Fruit fly (Drosophila melanogaster) whole organism, embryonic: ENCODE results near the gene Lsp1alpha.

ENCODE experiments used
- CG1024 ChIP-seq: fragments of 200-800 bp; sonication (Bioruptor generic); IDR thresholded peaks from 2 replicates; pipeline ENCODE4 v1.3.6; 2022; ENCODE audit warnings: missing biosample characterization, missing genetic modification characterization
- CG13424 ChIP-seq: fragments of 200-800 bp; sonication (Bioruptor generic); optimal IDR thresholded peaks from 2 replicates; lab custom pipeline; 2019; ENCODE audit warnings: missing biosample characterization, mild to moderate bottlenecking, missing genetic modification characterization, moderate library complexity
- CG14667 ChIP-seq: fragments of 200-800 bp; sonication (Bioruptor generic); IDR thresholded peaks from 2 replicates; pipeline ENCODE4 v1.3.6; 2022; ENCODE audit warnings: missing biosample characterization, missing genetic modification characterization
- CG15269 ChIP-seq: fragments of 200-800 bp; sonication (Bioruptor generic); optimal IDR thresholded peaks from 2 replicates; lab custom pipeline; 2018; ENCODE audit warnings: missing biosample characterization, mild to moderate bottlenecking, missing genetic modification characterization, moderate library complexity
- CG17359 ChIP-seq: fragments of 200-800 bp; sonication (Bioruptor generic); optimal IDR thresholded peaks from 3 replicates; lab custom pipeline; 2018; ENCODE audit warnings: missing biosample characterization, mild to moderate bottlenecking, missing genetic modification characterization, moderate library complexity
- CG17612 ChIP-seq: fragments of 200-800 bp; sonication (Bioruptor generic); IDR thresholded peaks from 2 replicates; pipeline ENCODE4 v1.3.6; 2022; ENCODE audit warnings: missing biosample characterization, missing genetic modification characterization
- CG18599 ChIP-seq: fragments of 200-800 bp; sonication (Bioruptor generic); optimal IDR thresholded peaks from 3 replicates; lab custom pipeline; 2017; ENCODE audit warnings: missing biosample characterization, missing genetic modification characterization, mild to moderate bottlenecking, moderate library complexity, missing genetic modification reagents
- CG2129 ChIP-seq: fragments of 200-800 bp; sonication (Bioruptor generic); IDR thresholded peaks from 2 replicates; pipeline ENCODE4 v1.3.6; 2022; ENCODE audit warnings: missing biosample characterization, missing genetic modification characterization; ENCODE audit not compliant: partially characterized antibody
- CG30020 ChIP-seq: fragments of 200-800 bp; optimal IDR thresholded peaks from 2 replicates; lab custom pipeline; 2019; ENCODE audit warnings: missing biosample characterization, mild to moderate bottlenecking, missing genetic modification characterization, moderate library complexity
- CG30403 ChIP-seq: fragments of 200-800 bp; sonication (Bioruptor generic); optimal IDR thresholded peaks from 3 replicates; lab custom pipeline; 2016; ENCODE audit warnings: missing biosample characterization, missing genetic modification characterization
- CG31388 ChIP-seq: fragments of 200-800 bp; sonication (Bioruptor generic); optimal IDR thresholded peaks from 2 replicates; lab custom pipeline; 2016; ENCODE audit warnings: missing biosample characterization, missing genetic modification characterization
- CG3726 ChIP-seq: fragments of 200-800 bp; sonication (Bioruptor generic); IDR thresholded peaks from 3 replicates; pipeline ENCODE4, ENCODE4 v1.3.6; 2022; ENCODE audit warnings: missing biosample characterization, missing genetic modification characterization
- CG5245 ChIP-seq: fragments of 200-800 bp; sonication (Bioruptor generic); optimal IDR thresholded peaks from 3 replicates; lab custom pipeline; 2016; ENCODE audit warnings: missing biosample characterization, missing genetic modification characterization
- CG6254 ChIP-seq: fragments of 200-800 bp; sonication (Bioruptor generic); optimal IDR thresholded peaks from 3 replicates; lab custom pipeline; 2017; ENCODE audit warnings: mild to moderate bottlenecking, missing biosample characterization, missing genetic modification reagents, missing genetic modification characterization
- CG6813 ChIP-seq: fragments of 200-800 bp; sonication (Bioruptor generic); optimal IDR thresholded peaks from 2 replicates; lab custom pipeline; 2017; ENCODE audit warnings: missing biosample characterization, missing genetic modification characterization, mild to moderate bottlenecking, moderate library complexity, missing genetic modification reagents
- CG7357 ChIP-seq: fragments of 200-800 bp; sonication (Bioruptor generic); IDR thresholded peaks from 3 replicates; pipeline ENCODE4 v1.3.6; 2022; ENCODE audit warnings: missing biosample characterization, missing genetic modification characterization
- CG8388 ChIP-seq: fragments of 200-800 bp; sonication (Bioruptor generic); optimal IDR thresholded peaks from 2 replicates; lab custom pipeline; 2019; ENCODE audit warnings: missing biosample characterization, mild to moderate bottlenecking, missing genetic modification characterization, moderate library complexity
- Chrac-16 ChIP-seq: fragments of 200-800 bp; sonication (Bioruptor generic); optimal IDR thresholded peaks from 3 replicates; lab custom pipeline; 2016; ENCODE audit warnings: missing biosample characterization, missing genetic modification characterization
- CoRest ChIP-seq: fragments of 200-800 bp; sonication (Bioruptor generic); optimal IDR thresholded peaks from 3 replicates; lab custom pipeline; 2018; ENCODE audit warnings: missing biosample characterization, mild to moderate bottlenecking, missing genetic modification characterization, moderate library complexity
- HHEX ChIP-seq: fragments of 200-800 bp; sonication (Bioruptor generic); optimal IDR thresholded peaks from 3 replicates; lab custom pipeline; 2017; ENCODE audit warnings: missing biosample characterization, mild to moderate bottlenecking, missing genetic modification characterization, missing genetic modification reagents
- Hr78 ChIP-seq, 2 experiments: fragments of 200-800 bp in 1 of 2; fragments of >200 bp in 1 of 2; sonication (Bioruptor generic) in 1 of 2; optimal IDR thresholded peaks; 2 replicates each; lab custom pipeline; 2017 to 2019; ENCODE audit warnings: missing biosample characterization in 2 of 2, missing genetic modification characterization in 2 of 2, mild to moderate bottlenecking in 1 of 2, moderate library complexity in 1 of 2
- Myb ChIP-seq: fragments of 200-800 bp; sonication (Bioruptor generic); optimal IDR thresholded peaks from 2 replicates; lab custom pipeline; 2016; ENCODE audit warnings: missing biosample characterization, missing genetic modification characterization
- Optix ChIP-seq: fragments of 200-800 bp; sonication (Bioruptor generic); IDR thresholded peaks from 3 replicates; pipeline ENCODE4 v1.3.6; 2022; ENCODE audit warnings: missing biosample characterization, missing genetic modification characterization
- Poxn ChIP-seq: fragments of 200-800 bp; sonication (Bioruptor generic); IDR thresholded peaks from 2 replicates; pipeline ENCODE4 v1.3.6; 2022; ENCODE audit warnings: missing biosample characterization, missing genetic modification characterization
- br ChIP-seq: fragments of >200 bp; optimal IDR thresholded peaks from 2 replicates; lab custom pipeline; 2017
- dmrt11E ChIP-seq: fragments of 200-800 bp; sonication (Bioruptor generic); optimal IDR thresholded peaks from 3 replicates; lab custom pipeline; 2018; ENCODE audit warnings: missing biosample characterization, mild to moderate bottlenecking, missing genetic modification characterization, moderate library complexity
- en ChIP-seq: fragments of 200-800 bp; sonication (Bioruptor generic); optimal IDR thresholded peaks from 2 replicates; lab custom pipeline; 2016; ENCODE audit warnings: missing biosample characterization, missing genetic modification characterization
- esg ChIP-seq: fragments of 200-800 bp; sonication (Bioruptor generic); conservative IDR thresholded peaks from 2 replicates; pipeline ENCODE4 v1.3.6; 2022; ENCODE audit warnings: missing biosample characterization, missing genetic modification characterization
- ewg ChIP-seq: fragments of 200-800 bp; sonication (Bioruptor generic); optimal IDR thresholded peaks from 3 replicates; lab custom pipeline; 2017; ENCODE audit warnings: mild to moderate bottlenecking, missing biosample characterization, missing genetic modification reagents, missing genetic modification characterization
- gro ChIP-seq: fragments of 200-800 bp; sonication (Bioruptor generic); optimal IDR thresholded peaks from 2 replicates; lab custom pipeline; 2016; ENCODE audit warnings: missing biosample characterization, missing genetic modification characterization
- hb ChIP-seq: fragments of 200-800 bp; sonication (Bioruptor generic); IDR thresholded peaks from 3 replicates; pipeline ENCODE4 v1.3.6; 2022; ENCODE audit warnings: missing biosample characterization, missing genetic modification characterization; ENCODE audit not compliant: partially characterized antibody
- hkb ChIP-seq, 2 experiments: fragments of 200-800 bp in 1 of 2; fragments of >200 bp in 1 of 2; sonication (Bioruptor generic) in 1 of 2; IDR thresholded peaks in 1 of 2; optimal IDR thresholded peaks in 1 of 2; 2 replicates each; pipeline versions ENCODE4 v1.3.6 to Lab custom; 2017 to 2022; ENCODE audit warnings: missing biosample characterization in 1 of 2, missing genetic modification characterization in 1 of 2
- ind ChIP-seq: fragments of 200-800 bp; sonication (Bioruptor generic); optimal IDR thresholded peaks from 3 replicates; lab custom pipeline; 2016; ENCODE audit warnings: missing biosample characterization, missing genetic modification characterization
- lilli ChIP-seq: fragments of 200-800 bp; sonication (Bioruptor generic); optimal IDR thresholded peaks from 3 replicates; lab custom pipeline; 2016; ENCODE audit warnings: missing biosample characterization, missing genetic modification characterization
- mam ChIP-seq: fragments of 200-800 bp; sonication (Bioruptor generic); optimal IDR thresholded peaks from 3 replicates; lab custom pipeline; 2016; ENCODE audit warnings: missing biosample characterization, missing genetic modification characterization
- nerfin-2 ChIP-seq: fragments of 200-800 bp; sonication (Bioruptor generic); IDR thresholded peaks from 2 replicates; pipeline ENCODE4 v1.3.6; 2022; ENCODE audit warnings: missing biosample characterization, missing genetic modification characterization; ENCODE audit not compliant: partially characterized antibody
- p53 ChIP-seq: fragments of 200-800 bp; sonication (Bioruptor generic); optimal IDR thresholded peaks from 2 replicates; lab custom pipeline; 2016; ENCODE audit warnings: missing biosample characterization, missing genetic modification characterization
- peb ChIP-seq: fragments of 200-800 bp; sonication (Bioruptor generic); IDR thresholded peaks from 2 replicates; pipeline ENCODE4 v1.3.6; 2022; ENCODE audit warnings: missing biosample characterization, missing genetic modification characterization
- pho ChIP-seq: fragments of 200-800 bp; sonication (Bioruptor generic); optimal IDR thresholded peaks from 2 replicates; lab custom pipeline; 2016; ENCODE audit warnings: missing biosample characterization, missing genetic modification characterization
- prd ChIP-seq, 3 experiments: fragments of >200 bp in 2 of 3; fragments of 200-800 bp in 1 of 3; sonication (Bioruptor generic) in 1 of 3; optimal IDR thresholded peaks in 2 of 3; IDR thresholded peaks in 1 of 3; 2 replicates in 2 of 3; 3 replicates in 1 of 3; pipeline versions ENCODE4 v1.3.6 to Lab custom; 2017 to 2022; ENCODE audit warnings: missing biosample characterization in 1 of 3, missing genetic modification characterization in 1 of 3
- repo ChIP-seq: fragments of 200-800 bp; sonication (Bioruptor generic); optimal IDR thresholded peaks from 2 replicates; lab custom pipeline; 2016; ENCODE audit warnings: missing biosample characterization, missing genetic modification characterization
- scrt ChIP-seq: fragments of 200-800 bp; sonication (Bioruptor generic); optimal IDR thresholded peaks from 2 replicates; lab custom pipeline; 2018; ENCODE audit warnings: missing biosample characterization, mild to moderate bottlenecking, missing genetic modification characterization, moderate library complexity
- seq ChIP-seq: fragments of 200-800 bp; sonication (Bioruptor generic); IDR thresholded peaks from 2 replicates; pipeline ENCODE4 v1.3.6; 2022; ENCODE audit warnings: missing biosample characterization, missing genetic modification characterization
- sna ChIP-seq: fragments of 200-800 bp; sonication (Bioruptor generic); IDR thresholded peaks from 2 replicates; pipeline ENCODE4 v1.3.6; 2022; ENCODE audit warnings: missing biosample characterization, missing genetic modification characterization; ENCODE audit not compliant: partially characterized antibody
- trem ChIP-seq: fragments of 200-800 bp; optimal IDR thresholded peaks from 3 replicates; lab custom pipeline; 2019; ENCODE audit warnings: missing biosample characterization, mild to moderate bottlenecking, missing genetic modification characterization, moderate library complexity
- wek ChIP-seq: fragments of 200-800 bp; sonication (Bioruptor generic); optimal IDR thresholded peaks from 3 replicates; lab custom pipeline; 2018; ENCODE audit warnings: missing biosample characterization, mild to moderate bottlenecking, missing genetic modification characterization, moderate library complexity
- zfh1 ChIP-seq: fragments of 200-800 bp; sonication (Bioruptor generic); IDR thresholded peaks from 3 replicates; pipeline ENCODE4 v1.3.6; 2022; ENCODE audit warnings: missing biosample characterization, missing genetic modification characterization

Lsp1alpha gene

DNA sequence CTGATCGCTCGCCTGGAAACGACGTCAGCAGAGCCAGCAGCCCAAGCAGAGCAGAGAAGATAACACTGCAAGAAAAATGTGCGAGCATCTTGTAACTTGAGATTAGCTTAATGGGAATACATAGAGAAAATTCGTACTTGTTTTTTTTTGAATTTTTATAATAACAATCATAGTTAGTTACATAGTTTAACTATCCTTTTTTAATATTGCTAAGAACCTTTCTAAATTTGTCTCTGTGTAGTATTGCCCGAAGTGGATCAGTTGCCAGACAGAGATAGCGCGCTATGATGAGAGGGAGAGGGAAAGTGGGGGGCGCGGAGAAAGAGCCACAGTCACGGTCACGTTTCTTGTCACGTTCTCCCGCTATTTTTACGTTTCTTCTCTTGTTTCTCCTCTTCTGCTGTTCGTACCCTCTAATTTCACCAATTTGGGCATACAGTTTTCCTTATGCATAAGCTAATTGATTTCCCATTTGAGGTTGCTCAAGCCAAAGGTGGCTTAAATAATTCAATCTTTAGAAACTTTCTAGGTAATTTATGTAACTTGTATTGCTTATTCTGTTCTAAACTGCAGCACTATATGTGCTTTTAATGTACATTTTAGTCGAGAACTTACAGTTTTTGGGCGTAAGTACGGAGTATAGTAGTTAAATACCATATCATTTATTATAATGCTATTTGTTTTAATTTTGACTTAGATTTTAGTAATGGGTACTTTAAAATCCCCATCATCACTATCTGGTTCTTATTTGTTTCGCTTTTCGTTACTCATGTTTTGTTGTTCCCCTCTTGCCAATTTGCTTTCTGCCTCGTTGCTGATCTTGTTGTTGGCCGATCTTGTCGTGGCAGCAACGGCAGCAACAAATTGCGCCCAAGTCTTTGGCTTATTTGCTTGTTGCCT lies 20.9 kb downstream of the Lsp1alpha start (continued):
- peak; percentile 66; the same call in 1 of the 2 replicates for TF ChIP-seq CG1024
- TF ChIP-seq CG6813 (GFP tag; lab: Kevin White, UChicago): peak; percentile 55
- no peak for TF ChIP-seq gro (GFP tag; lab: Kevin White, UChicago)
- TF ChIP-seq nerfin-2 (GFP tag; lab: Robert Waterston, UW): no peak
- peak; percentile 77 for TF ChIP-seq CG18599
- TF ChIP-seq CG8388 (GFP tag; lab: Kevin White, UChicago): peak; percentile 86
- peak; percentile 59 for TF ChIP-seq pho (GFP tag; lab: Kevin White, UChicago)
- TF ChIP-seq CG13424 (tag; lab: Kevin White, UChicago): peak; percentile 83
- TF ChIP-seq ind (GFP tag; lab: Kevin White, UChicago): peak; percentile 78
- TF ChIP-seq zfh1: peak; percentile 84
- peak; percentile 89 for TF ChIP-seq dmrt11E (tag; lab: Kevin White, UChicago)
- TF ChIP-seq mam (GFP tag; lab: Kevin White, UChicago): peak; percentile 68
- no peak for TF ChIP-seq hkb (optimal IDR thresholded peaks at IDR 0.05; lab: Kevin White, UChicago)
- peak; percentile 79 for TF ChIP-seq hkb (GFP tag; IDR thresholded peaks at IDR 0.05; lab: Robert Waterston, UW)
- peak; percentile 71 for TF ChIP-seq CG15269 (tag; lab: Kevin White, UChicago)
- peak; percentile 29 for TF ChIP-seq Myb (GFP tag; lab: Kevin White, UChicago)
- TF ChIP-seq Optix (GFP tag; lab: Robert Waterston, UW): peak; percentile 68; the same call in 1 of the 3 replicates
- TF ChIP-seq CG7357 (GFP tag; lab: Robert Waterston, UW): peak; percentile 67; the same call in 2 of the 3 replicates
- TF ChIP-seq CG17612 (GFP tag; lab: Robert Waterston, UW): no peak
- peak; percentile 54 for TF ChIP-seq scrt
- peak; percentile 58 for TF ChIP-seq seq (GFP tag; lab: Robert Waterston, UW)
- peak; percentile 72 for TF ChIP-seq Chrac-16 (GFP tag; lab: Kevin White, UChicago)
- TF ChIP-seq HHEX (GFP tag; lab: Kevin White, UChicago): peak; percentile 69
- 0 out of 2 replicates have a peak, but pooled peaks have one; percentile 15 for TF ChIP-seq Poxn (GFP tag; lab: Robert Waterston, UW)
- TF ChIP-seq sna (GFP tag; lab: Robert Waterston, UW): no peak
- peak; percentile 64 for TF ChIP-seq repo (GFP tag; lab: Kevin White, UChicago)
- TF ChIP-seq peb (GFP tag; lab: Robert Waterston, UW): peak; percentile 72
- TF ChIP-seq CG6254: peak; percentile 76
- no peak for TF ChIP-seq CG30020
- peak; percentile 49 for TF ChIP-seq en (GFP tag; lab: Kevin White, UChicago)
- TF ChIP-seq trem (tag; lab: Kevin White, UChicago): peak; percentile 49
- TF ChIP-seq CG14667 (GFP tag; lab: Robert Waterston, UW): peak; percentile 71
- no peak for TF ChIP-seq CG2129 (GFP tag; lab: Robert Waterston, UW)
- no peak for TF ChIP-seq br (lab: Kevin White, UChicago)
- TF ChIP-seq CoRest (tag; lab: Kevin White, UChicago): peak; percentile 80
- TF ChIP-seq ewg: peak; percentile 58
- TF ChIP-seq CG31388 (GFP tag; lab: Kevin White, UChicago): peak; percentile 44
- peak; percentile 80 for TF ChIP-seq CG17359 (tag; lab: Kevin White, UChicago)
- no peak for TF ChIP-seq prd (optimal IDR thresholded peaks at IDR 0.05; lab: Kevin White, UChicago)
- peak; percentile 77 for TF ChIP-seq prd (GFP tag; IDR thresholded peaks at IDR 0.05; lab: Robert Waterston, UW)
- TF ChIP-seq Hr78 (GFP tag; optimal IDR thresholded peaks at IDR 0.05; lab: Kevin White, UChicago): peak in 1 of 2 experiments; percentile 51
- TF ChIP-seq hb: no peak
- peak; percentile 67; the same call in 2 of the 3 replicates for TF ChIP-seq CG3726 (GFP tag; lab: Robert Waterston, UW)
- peak; percentile 79 for TF ChIP-seq CG30403 (GFP tag; lab: Kevin White, UChicago)
- TF ChIP-seq p53 (GFP tag; lab: Kevin White, UChicago): no peak
- no peak for TF ChIP-seq wek (GFP tag; lab: Kevin White, UChicago)
- peak; percentile 64 for TF ChIP-seq esg (GFP tag; lab: Robert Waterston, UW)
- peak; percentile 72 for TF ChIP-seq lilli
- TF ChIP-seq CG5245 (GFP tag; lab: Kevin White, UChicago): peak; percentile 80
